Worm (Caenorhabditis elegans) whole organism, L2 larva: Measurements from ENCODE around the gene Y39A3A.3.
A peak's percentile ranks its signal among the peaks of the same experiment; 100 is the strongest.

Experiments
- C34F6.9 ChIP-seq: fragments of 150-350 bp; optimal IDR thresholded peaks from 2 replicates; lab custom pipeline; 2014; ENCODE audit warnings: missing biosample characterization, missing genetic modification characterization
- F13H6.1 ChIP-seq: sonication (generic microtip); optimal IDR thresholded peaks from 2 replicates; lab custom pipeline; 2016; ENCODE audit warnings: missing genetic modification characterization, missing compliant biosample characterization
- R02D3.7 ChIP-seq: fragments of 150-350 bp; optimal IDR thresholded peaks from 2 replicates; lab custom pipeline; 2014; ENCODE audit warnings: missing biosample characterization, missing genetic modification characterization
- Y55F3AM.14 ChIP-seq: fragments of 200-800 bp; sonication (Bioruptor generic); optimal IDR thresholded peaks from 2 replicates; lab custom pipeline; 2018; ENCODE audit warnings: mild to moderate bottlenecking, missing genetic modification characterization, missing compliant biosample characterization
- ZK546.5 ChIP-seq: sonication (generic microtip); optimal IDR thresholded peaks from 2 replicates; lab custom pipeline; 2017; ENCODE audit warnings: missing biosample characterization, missing genetic modification characterization
- alr-1 ChIP-seq: fragments of 150-350 bp; optimal IDR thresholded peaks from 2 replicates; lab custom pipeline; 2014; ENCODE audit warnings: missing biosample characterization, missing genetic modification characterization
- aly-2 ChIP-seq: fragments of 150-350 bp; optimal IDR thresholded peaks from 2 replicates; lab custom pipeline; 2014; ENCODE audit warnings: missing biosample characterization, missing genetic modification characterization
- ama-1 ChIP-seq: fragments of 150-350 bp; optimal IDR thresholded peaks from 2 replicates; lab custom pipeline; 2018; ENCODE audit warnings: inconsistent platforms
- blmp-1 ChIP-seq: sonication (generic microtip); optimal IDR thresholded peaks from 2 replicates; lab custom pipeline; 2017; ENCODE audit warnings: missing genetic modification characterization, mild to moderate bottlenecking, missing compliant biosample characterization, antibody characterized with exemption, moderate library complexity; ENCODE audit not compliant: insufficient read depth
- ceh-16 ChIP-seq: fragments of 150-350 bp; optimal IDR thresholded peaks from 2 replicates; lab custom pipeline; 2014; ENCODE audit warnings: missing biosample characterization, missing genetic modification characterization
- ceh-82 ChIP-seq: fragments of 150-350 bp; optimal IDR thresholded peaks from 2 replicates; lab custom pipeline; 2014; ENCODE audit warnings: missing biosample characterization, missing genetic modification characterization
- crh-2 ChIP-seq: sonication (generic microtip); optimal IDR thresholded peaks from 2 replicates; lab custom pipeline; 2017; ENCODE audit warnings: missing biosample characterization, missing genetic modification characterization
- dmd-4 ChIP-seq: sonication (generic microtip); optimal IDR thresholded peaks from 2 replicates; lab custom pipeline; 2017; ENCODE audit warnings: missing biosample characterization, missing genetic modification characterization
- egl-27 ChIP-seq: sonication (generic microtip); optimal IDR thresholded peaks from 3 replicates; lab custom pipeline; 2017; ENCODE audit warnings: missing biosample characterization, missing genetic modification reagents, missing genetic modification characterization
- elt-1 ChIP-seq: fragments of 150-350 bp; optimal IDR thresholded peaks from 2 replicates; lab custom pipeline; 2014; ENCODE audit warnings: missing biosample characterization, missing genetic modification characterization
- elt-3 ChIP-seq: sonication (generic microtip); optimal IDR thresholded peaks from 2 replicates; lab custom pipeline; 2017; ENCODE audit warnings: missing biosample characterization, missing genetic modification characterization
- fos-1 ChIP-seq: fragments of 150-350 bp; optimal IDR thresholded peaks from 2 replicates; lab custom pipeline; 2014; ENCODE audit warnings: missing biosample characterization, missing genetic modification characterization
- gmeb-1 ChIP-seq: fragments of 150-350 bp; optimal IDR thresholded peaks from 2 replicates; lab custom pipeline; 2014; ENCODE audit warnings: missing biosample characterization, missing genetic modification characterization
- lin-11 ChIP-seq: fragments of 150-350 bp; sonication (generic microtip); optimal IDR thresholded peaks from 2 replicates; lab custom pipeline; 2014; ENCODE audit warnings: missing biosample characterization, missing genetic modification characterization, inconsistent platforms, mixed read lengths
- lin-13 ChIP-seq: fragments of 150-350 bp; optimal IDR thresholded peaks from 2 replicates; lab custom pipeline; 2014; ENCODE audit warnings: missing biosample characterization, missing genetic modification reagents, missing genetic modification characterization
- lin-39 ChIP-seq: fragments of 150-350 bp; optimal IDR thresholded peaks from 2 replicates; lab custom pipeline; 2014; ENCODE audit warnings: missing biosample characterization, missing genetic modification reagents, missing genetic modification characterization
- lsy-2 ChIP-seq, 2 experiments: fragments of 150-350 bp in 1 of 2; sonication (generic microtip) in 1 of 2; optimal IDR thresholded peaks; 2 replicates each; lab custom pipeline; 2014 to 2017; ENCODE audit warnings: missing biosample characterization in 2 of 2, missing genetic modification characterization in 2 of 2
- mab-5 ChIP-seq: fragments of 150-350 bp; optimal IDR thresholded peaks from 2 replicates; lab custom pipeline; 2014; ENCODE audit warnings: missing biosample characterization, missing genetic modification characterization
- mdl-1 ChIP-seq, 2 experiments: fragments of 150-350 bp in 1 of 2; sonication (generic microtip) in 1 of 2; optimal IDR thresholded peaks; 2 replicates each; lab custom pipeline; 2017; ENCODE audit warnings: missing biosample characterization in 2 of 2, missing genetic modification characterization in 2 of 2
- nhr-10 ChIP-seq: sonication (generic microtip); optimal IDR thresholded peaks from 2 replicates; lab custom pipeline; 2017; ENCODE audit warnings: missing biosample characterization, missing genetic modification characterization
- nhr-11 ChIP-seq: fragments of 150-350 bp; optimal IDR thresholded peaks from 2 replicates; lab custom pipeline; 2014; ENCODE audit warnings: missing biosample characterization, missing genetic modification characterization
- nhr-12 ChIP-seq: fragments of 150-350 bp; optimal IDR thresholded peaks from 2 replicates; lab custom pipeline; 2014; ENCODE audit warnings: missing biosample characterization, missing genetic modification characterization
- nhr-129 ChIP-seq: fragments of 150-350 bp; optimal IDR thresholded peaks from 2 replicates; lab custom pipeline; 2014; ENCODE audit warnings: missing biosample characterization, missing genetic modification characterization
- nhr-21 ChIP-seq: fragments of 150-350 bp; optimal IDR thresholded peaks from 2 replicates; lab custom pipeline; 2014; ENCODE audit warnings: missing biosample characterization, missing genetic modification characterization
- nhr-23 ChIP-seq: fragments of 150-350 bp; optimal IDR thresholded peaks from 2 replicates; lab custom pipeline; 2014; ENCODE audit warnings: missing biosample characterization, missing genetic modification reagents, missing genetic modification characterization
- nhr-237 ChIP-seq: fragments of 150-350 bp; optimal IDR thresholded peaks from 2 replicates; lab custom pipeline; 2014; ENCODE audit warnings: missing biosample characterization, missing genetic modification characterization
- nhr-25 ChIP-seq: fragments of 150-350 bp; sonication (generic microtip); optimal IDR thresholded peaks from 3 replicates; lab custom pipeline; 2014; ENCODE audit warnings: missing biosample characterization, missing genetic modification characterization
- nhr-6 ChIP-seq: fragments of 150-350 bp; optimal IDR thresholded peaks from 2 replicates; lab custom pipeline; 2014; ENCODE audit warnings: missing biosample characterization, missing genetic modification characterization
- nhr-77 ChIP-seq: fragments of 150-350 bp; optimal IDR thresholded peaks from 2 replicates; lab custom pipeline; 2014; ENCODE audit warnings: missing biosample characterization, missing genetic modification characterization
- peb-1 ChIP-seq: fragments of 150-350 bp; optimal IDR thresholded peaks from 2 replicates; lab custom pipeline; 2014; ENCODE audit warnings: missing biosample characterization, missing genetic modification characterization
- sem-4 ChIP-seq: fragments of 150-350 bp; optimal IDR thresholded peaks from 2 replicates; lab custom pipeline; 2014; ENCODE audit warnings: missing biosample characterization, missing genetic modification reagents, missing genetic modification characterization
- skn-1 ChIP-seq: sonication (generic microtip); optimal IDR thresholded peaks from 2 replicates; lab custom pipeline; 2017; ENCODE audit warnings: missing biosample characterization, missing genetic modification characterization
- sma-3 ChIP-seq: sonication (generic microtip); optimal IDR thresholded peaks from 2 replicates; lab custom pipeline; 2016; ENCODE audit warnings: missing genetic modification reagents, missing genetic modification characterization, missing compliant biosample characterization
- sma-9 ChIP-seq, 2 experiments: fragments of 150-350 bp in 1 of 2; sonication (generic microtip) in 1 of 2; optimal IDR thresholded peaks; 2 replicates each; lab custom pipeline; 2014 to 2016; ENCODE audit warnings: missing genetic modification characterization in 2 of 2, mild to moderate bottlenecking in 1 of 2, missing biosample characterization in 1 of 2, missing compliant biosample characterization in 1 of 2, missing genetic modification reagents in 1 of 2, moderate library complexity in 1 of 2
- unc-39 ChIP-seq: fragments of 150-350 bp; optimal IDR thresholded peaks from 2 replicates; lab custom pipeline; 2014; ENCODE audit warnings: missing biosample characterization, missing genetic modification characterization
- unc-55 ChIP-seq: fragments of 150-350 bp; sonication (generic microtip); optimal IDR thresholded peaks from 3 replicates; lab custom pipeline; 2014; ENCODE audit warnings: missing biosample characterization, missing genetic modification reagents, missing genetic modification characterization
- unc-62 ChIP-seq: fragments of 150-350 bp; optimal IDR thresholded peaks from 2 replicates; lab custom pipeline; 2014; ENCODE audit warnings: missing biosample characterization, missing genetic modification reagents, missing genetic modification characterization
- zag-1 ChIP-seq: fragments of 150-350 bp; optimal IDR thresholded peaks from 2 replicates; lab custom pipeline; 2014; ENCODE audit warnings: missing biosample characterization, missing genetic modification characterization
- ztf-1 ChIP-seq: fragments of 200-800 bp; sonication (Bioruptor generic); conservative IDR thresholded peaks from 2 replicates; pipeline ENCODE4 v1.3.6; 2022; ENCODE audit warnings: missing genetic modification characterization, missing compliant biosample characterization
- ztf-11 ChIP-seq: sonication (generic microtip); optimal IDR thresholded peaks from 2 replicates; lab custom pipeline; 2017; ENCODE audit warnings: missing biosample characterization, missing genetic modification characterization
- ztf-4 ChIP-seq: fragments of 150-350 bp; optimal IDR thresholded peaks from 2 replicates; lab custom pipeline; 2014; ENCODE audit warnings: missing biosample characterization, missing genetic modification characterization

Y39A3A.3 gene

DNA sequence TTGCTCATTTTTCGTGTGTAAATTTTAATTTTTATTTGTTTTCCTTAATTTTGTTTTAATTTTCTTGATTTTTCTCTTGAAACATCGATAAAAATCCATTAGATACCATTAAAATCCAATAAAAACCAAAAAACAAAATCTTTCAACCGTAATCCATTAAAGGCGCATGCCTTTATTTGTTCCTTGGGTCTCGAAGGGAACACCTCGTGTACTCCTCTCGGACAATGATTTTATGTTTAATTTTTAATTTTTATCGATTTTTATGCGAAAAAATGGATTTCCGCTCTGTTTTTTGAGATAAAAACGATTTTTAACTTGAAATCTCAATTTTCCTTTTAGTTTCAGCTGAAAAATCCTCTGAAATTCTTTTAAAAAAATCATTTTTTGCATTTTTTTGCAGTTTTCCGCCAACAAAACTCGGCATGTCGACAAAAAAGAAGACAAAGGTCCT, 33.8 kb upstream of the Y39A3A.3 start, which contains the start of gene ppk-2:
TSS of gene ppk-2 (plus strand) at position 401 of the 451 bp plus-strand sequence.
- TF ChIP-seq unc-55 (GFP tag; lab: Kevin White, UChicago) (peak; percentile 21), alr-1 (tag; lab: Kevin White, UChicago) (no peak)
- TF ChIP-seq, all 48 proteins: peak for 1

- TF ChIP-seq nhr-25 (tag; lab: Kevin White, UChicago) (no peak), unc-55 (GFP tag; lab: Kevin White, UChicago) (no peak), crh-2 (tag; lab: Kevin White, UChicago) (no peak), dmd-4 (tag; lab: Kevin White, UChicago) (no peak), C34F6.9 (no peak), lsy-2 (tag; optimal IDR thresholded peaks at IDR 0.05; lab: Kevin White, UChicago) (no peak), lin-13 (no peak), lin-39 (tag; lab: Kevin White, UChicago) (no peak), ama-1 (lab: Kevin White, UChicago) (no peak), sma-3 (no peak), nhr-21 (tag; lab: Kevin White, UChicago) (no peak), ceh-16 (tag; lab: Kevin White, UChicago) (no peak), mdl-1 (tag; optimal IDR thresholded peaks at IDR 0.05; lab: Kevin White, UChicago) (no peak), alr-1 (tag; lab: Kevin White, UChicago) (no peak), Y55F3AM.14 (GFP tag; lab: Kevin White, UChicago) (no peak), unc-39 (tag; lab: Kevin White, UChicago) (no peak), ztf-4 (tag; lab: Kevin White, UChicago) (no peak), mab-5 (tag; lab: Kevin White, UChicago) (no peak), blmp-1 (tag; lab: Kevin White, UChicago) (no peak)
Measured at ce11 chrIII:2101310-2101709, 33.2 kb upstream of the Y39A3A.3 start.

DNA sequence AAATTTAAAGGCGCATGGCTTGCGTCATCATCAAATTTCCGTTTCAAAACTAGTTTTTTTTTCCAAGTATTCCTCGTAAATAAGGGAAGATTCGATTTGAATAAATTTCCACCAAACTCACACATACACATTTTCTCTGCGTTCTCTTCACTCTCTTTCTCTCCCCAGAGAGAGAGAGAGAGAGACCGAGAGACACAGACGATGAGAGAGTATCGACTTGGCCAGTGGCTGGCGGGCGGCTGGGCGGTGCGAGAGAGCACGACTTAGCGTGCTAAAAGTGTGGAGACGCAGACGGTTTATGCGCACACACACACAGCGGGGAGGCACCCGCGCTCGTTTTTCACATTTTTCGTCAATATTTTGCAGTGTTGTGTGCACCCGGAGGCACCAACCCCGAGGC, 32.7 kb upstream of the Y39A3A.3 start:
- TF ChIP-seq nhr-237 (tag; lab: Kevin White, UChicago) (no peak), nhr-11 (tag; lab: Kevin White, UChicago) (no peak), F13H6.1 (peak; percentile 83), nhr-6 (tag; lab: Kevin White, UChicago) (no peak), sem-4 (tag; lab: Kevin White, UChicago) (peak; percentile 60), nhr-12 (tag; lab: Kevin White, UChicago) (no peak), ztf-11 (tag; lab: Kevin White, UChicago) (no peak), gmeb-1 (peak; percentile 55), skn-1 (tag; lab: Kevin White, UChicago) (no peak), nhr-25 (tag; lab: Kevin White, UChicago) (peak; percentile 17), lin-11 (tag; lab: Kevin White, UChicago) (peak; percentile 57), egl-27 (tag; lab: Kevin White, UChicago) (peak; percentile 38), R02D3.7 (tag; lab: Kevin White, UChicago) (no peak), peb-1 (tag; lab: Kevin White, UChicago) (no peak), mab-5 (tag; lab: Kevin White, UChicago) (peak; percentile 73), ama-1 (lab: Kevin White, UChicago) (no peak), ZK546.5 (tag; lab: Kevin White, UChicago) (no peak), ceh-82 (tag; lab: Kevin White, UChicago) (no peak), ceh-16 (tag; lab: Kevin White, UChicago) (no peak), lin-39 (tag; lab: Kevin White, UChicago) (no peak), zag-1 (tag; lab: Kevin White, UChicago) (peak; percentile 70), nhr-21 (tag; lab: Kevin White, UChicago) (no peak), fos-1 (tag; lab: Kevin White, UChicago) (peak; percentile 48), ztf-1 (GFP tag; lab: Robert Waterston, UW) (no peak), unc-39 (tag; lab: Kevin White, UChicago) (no peak), blmp-1 (tag; lab: Kevin White, UChicago) (peak; percentile 29), nhr-129 (tag; lab: Kevin White, UChicago) (peak; percentile 72), sma-9 (GFP tag; optimal IDR thresholded peaks at IDR 0.05; lab: Kevin White, UChicago) (peak; percentile 71), sma-9 (tag; optimal IDR thresholded peaks at IDR 0.05; lab: Kevin White, UChicago) (no peak), C34F6.9 (peak; percentile 80), unc-55 (GFP tag; lab: Kevin White, UChicago) (peak; percentile 85), Y55F3AM.14 (GFP tag; lab: Kevin White, UChicago) (peak; percentile 23), nhr-10 (tag; lab: Kevin White, UChicago) (peak; percentile 40), elt-1 (tag; lab: Kevin White, UChicago) (no peak), dmd-4 (tag; lab: Kevin White, UChicago) (no peak), nhr-23 (no peak), alr-1 (tag; lab: Kevin White, UChicago) (no peak), crh-2 (tag; lab: Kevin White, UChicago) (peak; percentile 75), lin-13 (peak; percentile 82), ztf-4 (tag; lab: Kevin White, UChicago) (no peak), aly-2 (tag; lab: Kevin White, UChicago) (no peak), mdl-1 (tag; optimal IDR thresholded peaks at IDR 0.05; lab: Kevin White, UChicago) (peak in 1 of 2 experiments; percentile 54), lsy-2 (tag; optimal IDR thresholded peaks at IDR 0.05; lab: Kevin White, UChicago) (peak; percentile 68 to 86), nhr-77 (tag; lab: Kevin White, UChicago) (no peak), unc-62 (GFP tag; lab: Kevin White, UChicago) (no peak), elt-3 (tag; lab: Kevin White, UChicago) (no peak)
